Fruit fly (Drosophila melanogaster): ENCODE measurements around the gene mRNA-cap.
A peak's percentile ranks its signal among the peaks of the same experiment; 100 is the strongest.

Gene mRNA-cap

DNA sequence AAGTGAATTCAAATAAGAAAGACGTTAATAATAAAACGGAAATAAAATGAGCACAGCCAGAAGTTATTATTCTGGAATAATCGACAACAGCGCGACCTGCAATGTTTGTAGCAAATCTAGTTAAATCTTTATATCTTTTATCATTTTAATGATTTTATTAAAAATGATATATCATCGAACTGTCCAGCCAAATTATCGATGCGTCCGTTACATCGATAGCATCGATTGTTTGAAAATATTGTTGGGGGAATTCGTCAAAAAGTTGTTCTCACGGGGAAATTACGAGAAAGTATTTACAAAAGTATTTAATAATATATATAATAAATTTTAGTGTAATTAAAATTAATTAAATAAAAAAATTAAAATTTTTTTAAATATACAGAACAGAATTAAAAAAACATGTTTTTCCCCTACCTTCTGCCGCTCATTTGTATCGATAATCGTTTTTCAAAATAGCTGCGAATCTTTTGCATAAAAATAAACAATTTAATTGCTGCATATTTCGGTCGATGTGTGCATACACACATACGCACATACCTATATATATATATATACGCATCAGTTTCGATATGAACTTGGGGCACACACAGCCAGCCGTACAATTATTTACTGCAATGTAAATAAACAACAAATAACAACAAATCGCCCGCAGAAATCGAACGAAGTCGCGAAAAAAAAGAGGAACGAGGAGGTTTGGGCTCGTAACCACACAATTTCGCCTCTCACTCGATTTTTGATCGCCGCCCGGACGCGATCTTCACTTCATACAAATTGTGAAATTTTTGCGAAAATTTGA lies 517 bp upstream of the mRNA-cap start, which contains the start of gene CG32599 (continued):
- TF ChIP-seq ap (GFP tag; IDR thresholded peaks at IDR 0.05): peak; percentile 55
- no peak for TF ChIP-seq disco-r (GFP tag; optimal IDR thresholded peaks at IDR 0.05)
- TF ChIP-seq CG13624 (GFP tag; optimal IDR thresholded peaks at IDR 0.05): no peak
- TF ChIP-seq Nf-YC (tag; optimal IDR thresholded peaks at IDR 0.05): peak; percentile 11
- TF ChIP-seq salm (tag; optimal IDR thresholded peaks at IDR 0.05): no peak
- no peak for TF ChIP-seq trh (GFP tag; optimal IDR thresholded peaks at IDR 0.05)
- peak; percentile 59 for TF ChIP-seq CG10366 (GFP tag; IDR thresholded peaks at IDR 0.05)
- no peak for TF ChIP-seq otp (GFP tag; IDR thresholded peaks at IDR 0.05)
- TF ChIP-seq dysf (GFP tag; IDR thresholded peaks at IDR 0.05): no peak
- no peak for TF ChIP-seq fd64A (GFP tag; optimal IDR thresholded peaks at IDR 0.05)
- no peak for TF ChIP-seq Pdp1 (GFP tag; optimal IDR thresholded peaks at IDR 0.05)
- no peak for TF ChIP-seq da (GFP tag; optimal IDR thresholded peaks at IDR 0.05)
- no peak for TF ChIP-seq CG2199 (GFP tag; IDR thresholded peaks at IDR 0.05)
- TF ChIP-seq slbo (GFP tag; IDR thresholded peaks at IDR 0.05): peak; percentile 59
- TF ChIP-seq ato (GFP tag; IDR thresholded peaks at IDR 0.05; ENCODE audit: partially characterized antibody): 0 out of 2 replicates have a peak, but pooled peaks have one; percentile 14
- 0 out of 2 replicates have a peak, but pooled peaks have one; percentile 42 for TF ChIP-seq sna (GFP tag; IDR thresholded peaks at IDR 0.05; ENCODE audit: partially characterized antibody)
- TF ChIP-seq CG13296 (GFP tag; optimal IDR thresholded peaks at IDR 0.05): peak; percentile 14
- no peak for TF ChIP-seq Dip3 (GFP tag; optimal IDR thresholded peaks at IDR 0.05)
- peak; percentile 36 for TF ChIP-seq sens (GFP tag)
- TF ChIP-seq CG13424 (tag; optimal IDR thresholded peaks at IDR 0.05): peak; percentile 52
- no peak for TF ChIP-seq CG1233 (GFP tag; optimal IDR thresholded peaks at IDR 0.05)
- TF ChIP-seq toy (GFP tag; IDR thresholded peaks at IDR 0.05): no peak
- TF ChIP-seq gsb-n (tag; optimal IDR thresholded peaks at IDR 0.05): no peak
- TF ChIP-seq H2.0 (GFP tag; IDR thresholded peaks at IDR 0.05): 0 out of 2 replicates have a peak, but pooled peaks have one; percentile 32
- TF ChIP-seq CG12071 (GFP tag; optimal IDR thresholded peaks at IDR 0.05): no peak
- TF ChIP-seq CG8281 (tag; optimal IDR thresholded peaks at IDR 0.05): no peak
- TF ChIP-seq shn (GFP tag; optimal IDR thresholded peaks at IDR 0.05): no peak
- peak; percentile 73 for TF ChIP-seq CG7357 (GFP tag; IDR thresholded peaks at IDR 0.05)
- no peak for TF ChIP-seq croc (GFP tag; conservative IDR thresholded peaks at IDR 0.05)
- peak; percentile 55 for TF ChIP-seq CoRest (tag; optimal IDR thresholded peaks at IDR 0.05)
- TF ChIP-seq CG2129 (GFP tag; IDR thresholded peaks at IDR 0.05; ENCODE audit: partially characterized antibody): no peak; the same call in 1 of the 2 replicates
- no peak for TF ChIP-seq CG15601 (tag; optimal IDR thresholded peaks at IDR 0.05)
- TF ChIP-seq onecut (GFP tag; IDR thresholded peaks at IDR 0.05): no peak
- no peak for TF ChIP-seq Deaf1 (tag; optimal IDR thresholded peaks at IDR 0.05)
- TF ChIP-seq Six4 (GFP tag; optimal IDR thresholded peaks at IDR 0.05): no peak
- TF ChIP-seq HLH54F (GFP tag; optimal IDR thresholded peaks at IDR 0.05): no peak
- TF ChIP-seq hth (optimal IDR thresholded peaks at IDR 0.05): no peak
- no peak for TF ChIP-seq tin (GFP tag; optimal IDR thresholded peaks at IDR 0.05)
- TF ChIP-seq pb (GFP tag; optimal IDR thresholded peaks at IDR 0.05): no peak
- no peak for TF ChIP-seq CG3847 (GFP tag; IDR thresholded peaks at IDR 0.05)
- TF ChIP-seq nau (GFP tag; optimal IDR thresholded peaks at IDR 0.05): no peak
- no peak for TF ChIP-seq corto (GFP tag; optimal IDR thresholded peaks at IDR 0.05)
- TF ChIP-seq CG7271 (tag; optimal IDR thresholded peaks at IDR 0.05): peak; percentile 30
- no peak for TF ChIP-seq chif (GFP tag; optimal IDR thresholded peaks at IDR 0.05)
- no peak for TF ChIP-seq CG1832 (GFP tag; optimal IDR thresholded peaks at IDR 0.05)
- TF ChIP-seq Lpt (GFP tag; optimal IDR thresholded peaks at IDR 0.05): no peak
- TF ChIP-seq NfI (GFP tag; optimal IDR thresholded peaks at IDR 0.05): no peak
- no peak for TF ChIP-seq pum (GFP tag; optimal IDR thresholded peaks at IDR 0.05)
- no peak for TF ChIP-seq vfl (GFP tag; optimal IDR thresholded peaks at IDR 0.05)
- no peak for TF ChIP-seq cg (GFP tag; optimal IDR thresholded peaks at IDR 0.05)
